Worm (Caenorhabditis elegans): ENCODE results near the gene F28F8.9.

Gene F28F8.9

ce11 chrV:15569702-15570430 lies 8.6 kb downstream of the F28F8.9 start, which contains the start of gene lsm-5 (continued):
- TF ChIP-seq lsy-2 (tag; optimal IDR thresholded peaks at IDR 0.05), result peak; percentile 37 to 73
- peak; percentile 96 for TF ChIP-seq T20F7.1 (GFP tag; optimal IDR thresholded peaks at IDR 0.05)
- peak; percentile 93 for TF ChIP-seq dpl-1 (GFP tag; optimal IDR thresholded peaks at IDR 0.05)
- TF ChIP-seq nhr-6 (tag; optimal IDR thresholded peaks at IDR 0.05), result peak; percentile 40
- no peak for TF ChIP-seq ceh-28 (tag; optimal IDR thresholded peaks at IDR 0.05)
- no peak for TF ChIP-seq nhr-42 (GFP tag; IDR thresholded peaks at IDR 0.05)
- no peak for TF ChIP-seq nhr-102 (tag; optimal IDR thresholded peaks at IDR 0.05)
- peak; percentile 85 for TF ChIP-seq nhr-10 (tag; optimal IDR thresholded peaks at IDR 0.05)
- no peak for TF ChIP-seq ces-1 (GFP tag; optimal IDR thresholded peaks at IDR 0.05)
- TF ChIP-seq aly-2 (tag; optimal IDR thresholded peaks at IDR 0.05), result no peak
- TF ChIP-seq duxl-1 (tag; optimal IDR thresholded peaks at IDR 0.05; ENCODE audit: poor library complexity), result no peak
- no peak for TF ChIP-seq set-16 (GFP tag; IDR thresholded peaks at IDR 0.05)
- no peak for TF ChIP-seq lin-39 (tag; optimal IDR thresholded peaks at IDR 0.05)
- peak; percentile 46 for TF ChIP-seq hlh-30 (tag; optimal IDR thresholded peaks at IDR 0.05; ENCODE audit: insufficient read depth)
- TF ChIP-seq nhr-25 (tag; optimal IDR thresholded peaks at IDR 0.05; ENCODE audit: borderline replicate concordance, insufficient read depth), result no peak
- peak; percentile 56 for TF ChIP-seq nhr-77 (tag; optimal IDR thresholded peaks at IDR 0.05)
- TF ChIP-seq aha-1 (tag), result no peak
- no peak for TF ChIP-seq T26A8.4 (GFP tag; IDR thresholded peaks at IDR 0.05)
- no peak for TF ChIP-seq nhr-11 (tag; optimal IDR thresholded peaks at IDR 0.05)
- TF ChIP-seq unc-62 (GFP tag; optimal IDR thresholded peaks at IDR 0.05 in 1 of 2), result peak in 1 of 2 experiments; percentile 81
- no peak for TF ChIP-seq unc-62 (tag; optimal IDR thresholded peaks at IDR 0.05)
- peak; percentile 70 for TF ChIP-seq mep-1 (tag; optimal IDR thresholded peaks at IDR 0.05)
- TF ChIP-seq ama-1 (optimal IDR thresholded peaks at IDR 0.05), result peak; percentile 94
- TF ChIP-seq dmd-9 (GFP tag; IDR thresholded peaks at IDR 0.05), result no peak
- peak; percentile 80 for TF ChIP-seq R02D3.7 (tag; optimal IDR thresholded peaks at IDR 0.05)
- no peak for TF ChIP-seq mxl-3 (GFP tag; optimal IDR thresholded peaks at IDR 0.05)
- TF ChIP-seq hif-1 (tag; optimal IDR thresholded peaks at IDR 0.05), result peak in 1 of 2 experiments; percentile 19

DNA sequence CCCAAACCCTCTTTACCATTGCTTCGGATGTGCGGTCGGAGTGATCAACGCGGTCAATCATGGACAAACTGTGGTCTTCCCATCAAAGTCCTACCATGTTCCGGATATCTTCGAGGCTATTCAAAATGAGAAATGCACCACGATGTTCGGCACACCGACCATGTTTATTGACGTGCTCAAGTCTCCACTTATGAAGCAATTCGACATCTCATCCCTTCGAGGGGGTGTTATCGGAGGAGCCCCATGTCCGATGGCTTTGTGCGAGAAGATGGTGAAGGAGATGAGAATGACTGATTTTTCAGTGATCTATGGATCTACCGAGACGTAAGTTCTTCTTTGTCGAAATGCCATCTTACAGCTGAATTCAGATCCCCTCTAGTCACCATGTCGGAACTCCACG lies 10.1 kb downstream of the F28F8.9 start:
- TF ChIP-seq D1046.2 (GFP tag; IDR thresholded peaks at IDR 0.05), result no peak
- no peak for TF ChIP-seq unc-130 (GFP tag; optimal IDR thresholded peaks at IDR 0.05)
- TF ChIP-seq F26F4.8 (GFP tag; conservative IDR thresholded peaks at IDR 0.05), result no peak
- no peak for TF ChIP-seq nhr-76 (tag; optimal IDR thresholded peaks at IDR 0.05)
- TF ChIP-seq unc-39 (tag; optimal IDR thresholded peaks at IDR 0.05), result no peak
- TF ChIP-seq lin-39 (tag; optimal IDR thresholded peaks at IDR 0.05), result no peak
- no peak for TF ChIP-seq hlh-30 (tag; optimal IDR thresholded peaks at IDR 0.05; ENCODE audit: insufficient read depth)
- TF ChIP-seq dmd-9 (GFP tag; IDR thresholded peaks at IDR 0.05), result no peak
- no peak for TF ChIP-seq set-16 (GFP tag; IDR thresholded peaks at IDR 0.05)
- no peak for TF ChIP-seq dmd-8 (GFP tag; IDR thresholded peaks at IDR 0.05)
- no peak for TF ChIP-seq zfp-3 (GFP tag; conservative IDR thresholded peaks at IDR 0.05)
- TF ChIP-seq egl-43 (GFP tag; IDR thresholded peaks at IDR 0.05), result no peak
- TF ChIP-seq ceh-82 (tag; optimal IDR thresholded peaks at IDR 0.05), result no peak
- TF ChIP-seq gei-8 (GFP tag; optimal IDR thresholded peaks at IDR 0.05), result no peak
- no peak for TF ChIP-seq unc-62 (GFP tag; optimal IDR thresholded peaks at IDR 0.05 in 1 of 2)
- no peak for TF ChIP-seq unc-62 (tag; optimal IDR thresholded peaks at IDR 0.05)
- no peak for TF ChIP-seq aly-2 (tag; optimal IDR thresholded peaks at IDR 0.05)
- TF ChIP-seq nhr-77 (tag; optimal IDR thresholded peaks at IDR 0.05), result no peak
- TF ChIP-seq ceh-32 (tag; optimal IDR thresholded peaks at IDR 0.05; ENCODE audit: poor library complexity), result no peak

ce11 chrV:15567344-15567804 lies 11.1 kb downstream of the F28F8.9 start, which contains the start of gene acs-2:
TSS of gene acs-2 (plus strand) at chrV:15567394.
- TF ChIP-seq ceh-82 (tag; optimal IDR thresholded peaks at IDR 0.05), result no peak
- TF ChIP-seq cey-2 (tag; optimal IDR thresholded peaks at IDR 0.05; ENCODE audit: borderline replicate concordance, insufficient read depth), result no peak
- no peak for TF ChIP-seq egl-27 (tag; optimal IDR thresholded peaks at IDR 0.05)
- TF ChIP-seq ceh-32 (tag; optimal IDR thresholded peaks at IDR 0.05; ENCODE audit: poor library complexity), result no peak
- no peak for TF ChIP-seq nhr-102 (tag; optimal IDR thresholded peaks at IDR 0.05)
- no peak for TF ChIP-seq nhr-111 (GFP tag; optimal IDR thresholded peaks at IDR 0.05)
- no peak for TF ChIP-seq set-16 (GFP tag; IDR thresholded peaks at IDR 0.05)
- TF ChIP-seq ceh-62 (tag; optimal IDR thresholded peaks at IDR 0.05), result no peak
- peak; percentile 52 for TF ChIP-seq ama-1 (optimal IDR thresholded peaks at IDR 0.05)
- TF ChIP-seq nhr-77 (tag; optimal IDR thresholded peaks at IDR 0.05), result no peak
- TF ChIP-seq dpl-1 (GFP tag; optimal IDR thresholded peaks at IDR 0.05), result no peak
- peak in 1 of 2 experiments; percentile 32 for TF ChIP-seq unc-62 (GFP tag; optimal IDR thresholded peaks at IDR 0.05 in 1 of 2)
- no peak for TF ChIP-seq unc-62 (tag; optimal IDR thresholded peaks at IDR 0.05)
